Fruit fly (Drosophila melanogaster): ENCODE measurements around the gene ND-B14.5A.
A peak's percentile ranks its signal among the peaks of the same experiment; 100 is the strongest.

ND-B14.5A gene

DNA sequence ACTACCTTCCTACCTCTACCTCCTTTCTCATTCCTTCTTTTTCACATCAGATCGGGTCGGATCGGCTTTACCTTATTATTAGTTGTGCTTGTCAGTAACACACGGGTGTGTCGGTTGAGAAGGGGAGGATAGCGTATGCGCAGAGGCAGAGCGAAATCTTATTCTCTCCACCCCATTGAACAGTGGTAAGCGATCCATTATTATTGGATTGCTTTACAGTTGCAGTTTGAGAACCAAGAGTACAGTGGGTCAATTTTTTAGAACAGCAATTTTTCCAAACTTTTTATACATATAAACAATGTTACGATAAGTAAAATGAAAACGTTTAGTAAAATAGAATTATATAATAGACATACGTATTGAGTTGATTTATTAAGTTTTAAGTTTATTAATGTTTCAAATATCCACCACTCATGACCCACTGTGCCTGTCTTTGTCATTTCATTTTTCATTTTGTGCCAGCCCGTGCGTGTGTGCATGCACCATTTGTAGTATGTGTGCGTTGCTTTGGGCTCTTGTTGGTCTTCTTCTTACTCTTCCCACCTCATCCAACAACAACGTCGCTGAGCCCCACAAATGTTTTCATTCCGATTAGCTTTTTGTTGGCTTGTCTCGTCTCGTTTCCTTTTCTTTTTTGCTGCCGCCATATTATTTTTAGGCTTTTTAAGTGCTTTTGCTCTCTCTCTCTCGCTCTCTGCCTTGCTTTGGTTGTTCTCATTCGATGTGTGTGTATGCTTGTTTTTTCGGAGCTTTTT, 34.6 kb upstream of the ND-B14.5A start (continued):
- TF ChIP-seq Rx (GFP tag; IDR thresholded peaks at IDR 0.05) (peak; percentile 96), run (tag; optimal IDR thresholded peaks at IDR 0.05) (peak; percentile 99), CTCF (GFP tag; optimal IDR thresholded peaks at IDR 0.05) (peak; percentile 79), B-H1 (GFP tag; IDR thresholded peaks at IDR 0.05) (peak; percentile 98), zfh2 (GFP tag; optimal IDR thresholded peaks at IDR 0.05) (peak; percentile 94), CG15479 (GFP tag; optimal IDR thresholded peaks at IDR 0.05) (peak; percentile 92), CG10543 (GFP tag; optimal IDR thresholded peaks at IDR 0.05) (peak; percentile 100), Six4 (GFP tag; optimal IDR thresholded peaks at IDR 0.05) (peak; percentile 98), bcd (GFP tag; optimal IDR thresholded peaks at IDR 0.05) (peak; percentile 99), CG17385 (GFP tag; optimal IDR thresholded peaks at IDR 0.05) (peak; percentile 99), grn (GFP tag; optimal IDR thresholded peaks at IDR 0.05) (peak; percentile 84), tin (GFP tag; optimal IDR thresholded peaks at IDR 0.05) (peak; percentile 98), sisA (GFP tag; IDR thresholded peaks at IDR 0.05) (peak; percentile 99), Neu2 (GFP tag; optimal IDR thresholded peaks at IDR 0.05; ENCODE audit: borderline replicate concordance) (peak; percentile 53), CG1024 (GFP tag; IDR thresholded peaks at IDR 0.05) (peak; percentile 93), Hr78 (GFP tag; optimal IDR thresholded peaks at IDR 0.05) (peak in 1 of 2 experiments; percentile 67), Aef1 (GFP tag; IDR thresholded peaks at IDR 0.05) (peak; percentile 98), Lhr (GFP tag; optimal IDR thresholded peaks at IDR 0.05) (peak; percentile 96), CG14441 (GFP tag; IDR thresholded peaks at IDR 0.05) (peak; percentile 98), Oli (tag; optimal IDR thresholded peaks at IDR 0.05) (peak; percentile 99), lab (GFP tag; optimal IDR thresholded peaks at IDR 0.05) (peak; percentile 99), HLH54F (GFP tag; optimal IDR thresholded peaks at IDR 0.05) (peak; percentile 93), fu2 (GFP tag; optimal IDR thresholded peaks at IDR 0.05) (peak; percentile 93), Doc3 (GFP tag; IDR thresholded peaks at IDR 0.05; ENCODE audit: partially characterized antibody) (no peak), CG2116 (GFP tag; optimal IDR thresholded peaks at IDR 0.05) (peak; percentile 85), CG6175 (GFP tag; IDR thresholded peaks at IDR 0.05) (peak; percentile 96), CkIIα-i1 (GFP tag; IDR thresholded peaks at IDR 0.05) (peak; percentile 89), CG1832 (GFP tag; optimal IDR thresholded peaks at IDR 0.05) (no peak), nom (GFP tag; optimal IDR thresholded peaks at IDR 0.05) (peak; percentile 98), bsh (GFP tag; optimal IDR thresholded peaks at IDR 0.05) (peak; percentile 93 to 100), CG3163 (GFP tag; optimal IDR thresholded peaks at IDR 0.05) (peak; percentile 35), trh (GFP tag; optimal IDR thresholded peaks at IDR 0.05) (peak; percentile 97), prd (optimal IDR thresholded peaks at IDR 0.05) (no peak), prd (GFP tag; IDR thresholded peaks at IDR 0.05) (peak; percentile 99), nerfin-2 (GFP tag; IDR thresholded peaks at IDR 0.05; ENCODE audit: partially characterized antibody) (peak; percentile 90), pb (GFP tag; optimal IDR thresholded peaks at IDR 0.05) (peak; percentile 80), salm (tag; optimal IDR thresholded peaks at IDR 0.05) (peak; percentile 99), mam (GFP tag; optimal IDR thresholded peaks at IDR 0.05) (peak; percentile 94), hth (optimal IDR thresholded peaks at IDR 0.05) (no peak), CG18764 (GFP tag; optimal IDR thresholded peaks at IDR 0.05) (peak; percentile 97), tup (GFP tag; optimal IDR thresholded peaks at IDR 0.05) (peak; percentile 95), cas (GFP tag; IDR thresholded peaks at IDR 0.05) (peak; percentile 96), CG6683 (GFP tag; optimal IDR thresholded peaks at IDR 0.05) (peak; percentile 99), Vsx1 (GFP tag; optimal IDR thresholded peaks at IDR 0.05) (peak; percentile 97), gsb (GFP tag; IDR thresholded peaks at IDR 0.05) (peak; percentile 98), CG12769 (tag; optimal IDR thresholded peaks at IDR 0.05) (peak; percentile 93), CG6854 (GFP tag; optimal IDR thresholded peaks at IDR 0.05) (peak; percentile 99), ash1 (GFP tag; optimal IDR thresholded peaks at IDR 0.05) (peak; percentile 85), hkb (optimal IDR thresholded peaks at IDR 0.05) (peak; percentile 14), hkb (GFP tag; IDR thresholded peaks at IDR 0.05) (peak; percentile 99)
